Fruit fly (Drosophila melanogaster): Measurements from ENCODE around the gene Sh.

Sh gene

dm6 chrX:18023615-18024163 lies 39.4 kb downstream of the Sh start, which contains the start of gene CG6867:
CG6867 (plus strand) TSS chrX:18023870.
- TF ChIP-seq Mnt (GFP tag; optimal IDR thresholded peaks at IDR 0.05) (no peak), CG14711 (tag; optimal IDR thresholded peaks at IDR 0.05) (no peak), CG11617 (GFP tag; optimal IDR thresholded peaks at IDR 0.05) (no peak), CG7101 (tag; optimal IDR thresholded peaks at IDR 0.05) (no peak), CG7045 (GFP tag; optimal IDR thresholded peaks at IDR 0.05) (no peak)

- TF ChIP-seq CG1620 (GFP tag; optimal IDR thresholded peaks at IDR 0.05) (no peak), Mnt (GFP tag; optimal IDR thresholded peaks at IDR 0.05) (no peak), CG5204 (GFP tag; optimal IDR thresholded peaks at IDR 0.05) (no peak), tj (GFP tag; optimal IDR thresholded peaks at IDR 0.05) (no peak), CG14711 (tag; optimal IDR thresholded peaks at IDR 0.05) (no peak), CG7045 (GFP tag; optimal IDR thresholded peaks at IDR 0.05) (no peak), toe (GFP tag; optimal IDR thresholded peaks at IDR 0.05) (no peak), CG7101 (tag; optimal IDR thresholded peaks at IDR 0.05) (no peak)
Measured at dm6 chrX:18018437-18019100, 44.5 kb downstream of the Sh start.

- TF ChIP-seq Clk (GFP tag; optimal IDR thresholded peaks at IDR 0.05): no peak
- no peak for TF ChIP-seq CG1620 (GFP tag; optimal IDR thresholded peaks at IDR 0.05)
- TF ChIP-seq CG14711 (tag; optimal IDR thresholded peaks at IDR 0.05): no peak
- no peak for TF ChIP-seq tj (GFP tag; optimal IDR thresholded peaks at IDR 0.05)
- TF ChIP-seq bab1 (GFP tag; optimal IDR thresholded peaks at IDR 0.05): no peak
- no peak for TF ChIP-seq CG7101 (tag; optimal IDR thresholded peaks at IDR 0.05)
- no peak for TF ChIP-seq cic (GFP tag; optimal IDR thresholded peaks at IDR 0.05)
Measured at dm6 chrX:18014601-18015000, 48.4 kb downstream of the Sh start.

dm6 chrX:18009438-18009837 lies 53.6 kb downstream of the Sh start:
- TF ChIP-seq toe (GFP tag; optimal IDR thresholded peaks at IDR 0.05) (no peak), kay (GFP tag; ENCODE audit: borderline replicate concordance) (no peak), cnc (optimal IDR thresholded peaks at IDR 0.05) (no peak)

dm6 chrX:18007506-18007905 lies 55.5 kb downstream of the Sh start, which contains the start of gene CG12672:
CG12672 (minus strand) TSS chrX:18007606.
- TF ChIP-seq Hr96 (GFP tag; optimal IDR thresholded peaks at IDR 0.05) (no peak), CG11617 (GFP tag; optimal IDR thresholded peaks at IDR 0.05) (no peak), CG12768 (GFP tag; optimal IDR thresholded peaks at IDR 0.05) (no peak), toe (GFP tag; optimal IDR thresholded peaks at IDR 0.05) (no peak)

dm6 chrX:18003772-18004569 lies 59.1 kb downstream of the Sh start:
- TF ChIP-seq CG7045 (GFP tag; optimal IDR thresholded peaks at IDR 0.05) (peak; percentile 52), CG12768 (GFP tag; optimal IDR thresholded peaks at IDR 0.05) (no peak)

- no peak for TF ChIP-seq CG5204 (GFP tag; optimal IDR thresholded peaks at IDR 0.05)
- no peak for TF ChIP-seq CG7045 (GFP tag; optimal IDR thresholded peaks at IDR 0.05)
- no peak for TF ChIP-seq bab1 (GFP tag; optimal IDR thresholded peaks at IDR 0.05)
Measured at dm6 chrX:17995535-17995934, 67.5 kb downstream of the Sh start.

- TF ChIP-seq bab1 (GFP tag; optimal IDR thresholded peaks at IDR 0.05) (no peak), CG5204 (GFP tag; optimal IDR thresholded peaks at IDR 0.05) (no peak), toe (GFP tag; optimal IDR thresholded peaks at IDR 0.05) (no peak), CG1620 (GFP tag; optimal IDR thresholded peaks at IDR 0.05) (no peak), tj (GFP tag; optimal IDR thresholded peaks at IDR 0.05) (no peak), CG11617 (GFP tag; optimal IDR thresholded peaks at IDR 0.05) (no peak), CG14711 (tag; optimal IDR thresholded peaks at IDR 0.05) (no peak), pad (GFP tag; optimal IDR thresholded peaks at IDR 0.05) (no peak), CG12768 (GFP tag; optimal IDR thresholded peaks at IDR 0.05) (no peak), ovo (GFP tag; optimal IDR thresholded peaks at IDR 0.05) (no peak), CG33017 (tag; optimal IDR thresholded peaks at IDR 0.05) (no peak), kay (GFP tag; ENCODE audit: borderline replicate concordance) (no peak)
Measured at dm6 chrX:17968134-17968533, 94.9 kb downstream of the Sh start.
